Worm (Caenorhabditis elegans) whole organism, L1 larva: ENCODE results near the gene F20D6.12.

Experiments used
- C04F5.9 ChIP-seq: sonication (generic microtip); optimal IDR thresholded peaks from 2 replicates; lab custom pipeline; 2016; ENCODE audit warnings: missing genetic modification characterization, missing compliant biosample characterization
- C16A3.4 ChIP-seq: fragments of 150-350 bp; optimal IDR thresholded peaks from 2 replicates; lab custom pipeline; 2014; ENCODE audit warnings: missing biosample characterization, missing genetic modification characterization
- C34B4.2 ChIP-seq: sonication (generic microtip); optimal IDR thresholded peaks from 2 replicates; lab custom pipeline; 2017; ENCODE audit warnings: mild to moderate bottlenecking, missing genetic modification characterization, missing compliant biosample characterization
- F16B12.6 ChIP-seq: fragments of 150-350 bp; optimal IDR thresholded peaks from 2 replicates; lab custom pipeline; 2014; ENCODE audit warnings: missing biosample characterization, missing genetic modification characterization
- alr-1 ChIP-seq: fragments of 200-800 bp; sonication (Bioruptor generic); optimal IDR thresholded peaks from 2 replicates; lab custom pipeline; 2018; ENCODE audit warnings: borderline replicate concordance, mild to moderate bottlenecking, missing genetic modification characterization, missing compliant biosample characterization
- aly-2 ChIP-seq: fragments of 150-350 bp; optimal IDR thresholded peaks from 2 replicates; lab custom pipeline; 2014; ENCODE audit warnings: missing biosample characterization, missing genetic modification characterization
- ceh-88 ChIP-seq: fragments of 200-800 bp; sonication (Bioruptor generic); IDR thresholded peaks from 2 replicates; pipeline ENCODE4 v1.3.6; 2022; ENCODE audit warnings: missing genetic modification characterization, missing compliant biosample characterization
- ces-1 ChIP-seq: fragments of 150-350 bp; optimal IDR thresholded peaks from 2 replicates; lab custom pipeline; 2014; ENCODE audit warnings: missing biosample characterization, missing genetic modification reagents, missing genetic modification characterization
- dpl-1 ChIP-seq, 3 experiments: fragments of 150-350 bp in 2 of 3; sonication (generic microtip) in 1 of 3; optimal IDR thresholded peaks; 2 replicates each; lab custom pipeline; 2014 to 2017; ENCODE audit warnings: missing biosample characterization in 3 of 3, missing genetic modification characterization in 3 of 3, missing genetic modification reagents in 3 of 3
- dsc-1 ChIP-seq: sonication (generic microtip); optimal IDR thresholded peaks from 2 replicates; lab custom pipeline; 2016; ENCODE audit warnings: mild to moderate bottlenecking, missing genetic modification characterization, missing compliant biosample characterization
- efl-1 ChIP-seq, 4 experiments: fragments of 150-350 bp; optimal IDR thresholded peaks in 3 of 4; peaks in 1 of 4; 1 replicate in 1 of 4; 2 replicates in 3 of 4; lab custom pipeline; 2014; ENCODE audit warnings: missing biosample characterization in 2 of 4, missing genetic modification characterization in 2 of 4, missing genetic modification reagents in 2 of 4
- egl-27 ChIP-seq, 2 experiments: fragments of 150-350 bp in 1 of 2; sonication (generic microtip); optimal IDR thresholded peaks; 3 replicates each; lab custom pipeline; 2017 to 2018; ENCODE audit warnings: missing biosample characterization in 2 of 2, missing genetic modification characterization in 2 of 2, missing genetic modification reagents in 2 of 2
- elt-2 ChIP-seq: sonication (generic microtip); optimal IDR thresholded peaks from 2 replicates; lab custom pipeline; 2016; ENCODE audit warnings: missing genetic modification characterization, mild to moderate bottlenecking, inconsistent platforms, missing compliant biosample characterization, missing genetic modification reagents
- fkh-4 ChIP-seq: sonication (generic microtip); optimal IDR thresholded peaks from 2 replicates; lab custom pipeline; 2016; ENCODE audit warnings: missing compliant biosample characterization, missing genetic modification characterization, borderline replicate concordance
- fos-1 ChIP-seq: fragments of 150-350 bp; optimal IDR thresholded peaks from 2 replicates; lab custom pipeline; 2014; ENCODE audit warnings: missing biosample characterization, missing genetic modification characterization
- grh-1 ChIP-seq: fragments of 200-800 bp; sonication (Bioruptor generic); IDR thresholded peaks from 2 replicates; pipeline ENCODE4 v1.3.6; 2022; ENCODE audit warnings: missing genetic modification reagents, missing genetic modification characterization, missing compliant biosample characterization
- hlh-4 ChIP-seq: sonication (generic microtip); optimal IDR thresholded peaks from 2 replicates; lab custom pipeline; 2016; ENCODE audit warnings: mild to moderate bottlenecking, missing genetic modification characterization, missing compliant biosample characterization
- hpl-2 ChIP-seq: fragments of 150-350 bp; optimal IDR thresholded peaks from 2 replicates; lab custom pipeline; 2014; ENCODE audit warnings: missing biosample characterization, missing genetic modification reagents, missing genetic modification characterization
- isw-1 ChIP-seq: fragments of 200-800 bp; sonication (Bioruptor generic); IDR thresholded peaks from 2 replicates; pipeline ENCODE4 v1.3.6; 2022; ENCODE audit warnings: missing genetic modification characterization, missing compliant biosample characterization
- jun-1 ChIP-seq: fragments of 150-350 bp; optimal IDR thresholded peaks from 2 replicates; lab custom pipeline; 2014; ENCODE audit warnings: missing biosample characterization, missing genetic modification reagents, missing genetic modification characterization
- lin-13 ChIP-seq: fragments of 150-350 bp; optimal IDR thresholded peaks from 2 replicates; lab custom pipeline; 2014; ENCODE audit warnings: missing biosample characterization, missing genetic modification reagents, missing genetic modification characterization
- lin-14 ChIP-seq: fragments of 200-800 bp; sonication (Bioruptor generic); optimal IDR thresholded peaks from 2 replicates; lab custom pipeline; 2018; ENCODE audit warnings: mild to moderate bottlenecking, missing genetic modification characterization, moderate library complexity, missing compliant biosample characterization
- lin-35 ChIP-seq, 2 experiments: fragments of 150-350 bp; optimal IDR thresholded peaks; 2 replicates each; lab custom pipeline; 2014; ENCODE audit warnings: missing biosample characterization in 2 of 2, missing genetic modification characterization in 2 of 2, missing genetic modification reagents in 2 of 2
- lin-39 ChIP-seq: fragments of 150-350 bp; optimal IDR thresholded peaks from 2 replicates; lab custom pipeline; 2014; ENCODE audit warnings: missing biosample characterization, missing genetic modification reagents, missing genetic modification characterization
- lir-3 ChIP-seq: sonication (generic microtip); optimal IDR thresholded peaks from 2 replicates; lab custom pipeline; 2016; ENCODE audit warnings: mild to moderate bottlenecking, missing genetic modification characterization, moderate library complexity, missing compliant biosample characterization; ENCODE audit not compliant: poor library complexity
- lsy-2 ChIP-seq, 2 experiments: fragments of 150-350 bp; optimal IDR thresholded peaks; 2 replicates each; lab custom pipeline; 2014; ENCODE audit warnings: missing biosample characterization in 2 of 2, missing genetic modification characterization in 2 of 2
- mdl-1 ChIP-seq, 2 experiments: fragments of 150-350 bp; optimal IDR thresholded peaks; 2 replicates each; lab custom pipeline; 2014 to 2017; ENCODE audit warnings: missing biosample characterization in 2 of 2, missing genetic modification characterization in 2 of 2, inconsistent platforms in 1 of 2
- mep-1 ChIP-seq: fragments of 150-350 bp; optimal IDR thresholded peaks from 2 replicates; lab custom pipeline; 2014; ENCODE audit warnings: missing biosample characterization, missing genetic modification characterization
- nhr-19 ChIP-seq: fragments of 200-800 bp; sonication (Bioruptor generic); conservative IDR thresholded peaks from 2 replicates; pipeline ENCODE4 v1.3.6; 2022; ENCODE audit warnings: missing genetic modification characterization, missing compliant biosample characterization
- nhr-20 ChIP-seq: sonication (generic microtip); optimal IDR thresholded peaks from 2 replicates; lab custom pipeline; 2016; ENCODE audit warnings: mild to moderate bottlenecking, missing genetic modification characterization, missing compliant biosample characterization
- nhr-71 ChIP-seq: sonication (generic microtip); optimal IDR thresholded peaks from 2 replicates; lab custom pipeline; 2016; ENCODE audit warnings: mild to moderate bottlenecking, missing genetic modification characterization, moderate library complexity, missing compliant biosample characterization
- nhr-85 ChIP-seq: sonication (generic microtip); peaks from one replicate; lab custom pipeline; 2016; ENCODE audit warnings: missing genetic modification characterization, inconsistent platforms, missing compliant biosample characterization
- nhr-90 ChIP-seq: sonication (generic microtip); optimal IDR thresholded peaks from 2 replicates; lab custom pipeline; 2016; ENCODE audit warnings: mild to moderate bottlenecking, missing genetic modification characterization, missing compliant biosample characterization; ENCODE audit not compliant: poor library complexity
- pax-3 ChIP-seq: fragments of 200-800 bp; sonication (Bioruptor generic); optimal IDR thresholded peaks from 2 replicates; lab custom pipeline; 2018; ENCODE audit warnings: mild to moderate bottlenecking, missing genetic modification characterization, moderate library complexity, missing compliant biosample characterization
- rnt-1 ChIP-seq: sonication (generic microtip); optimal IDR thresholded peaks from 2 replicates; lab custom pipeline; 2016; ENCODE audit warnings: mild to moderate bottlenecking, missing genetic modification characterization, moderate library complexity, missing compliant biosample characterization
- skn-1 ChIP-seq: fragments of 150-350 bp; optimal IDR thresholded peaks from 2 replicates; lab custom pipeline; 2014; ENCODE audit warnings: missing biosample characterization, missing genetic modification characterization
- snpc-4 ChIP-seq: fragments of 150-350 bp; optimal IDR thresholded peaks from 2 replicates; lab custom pipeline; 2014; ENCODE audit warnings: missing biosample characterization, missing genetic modification characterization
- snu-23 ChIP-seq: sonication (generic microtip); optimal IDR thresholded peaks from 2 replicates; lab custom pipeline; 2016; ENCODE audit warnings: missing genetic modification characterization, missing compliant biosample characterization
- sup-37 ChIP-seq: fragments of 200-800 bp; sonication (Bioruptor generic); optimal IDR thresholded peaks from 2 replicates; lab custom pipeline; 2018; ENCODE audit warnings: mild to moderate bottlenecking, missing genetic modification characterization, missing compliant biosample characterization
- tlp-1 ChIP-seq: fragments of 150-350 bp; optimal IDR thresholded peaks from 2 replicates; lab custom pipeline; 2014; ENCODE audit warnings: missing biosample characterization, missing genetic modification characterization
- unc-130 ChIP-seq: fragments of 150-350 bp; optimal IDR thresholded peaks from 2 replicates; lab custom pipeline; 2017; ENCODE audit warnings: missing biosample characterization, missing genetic modification characterization, inconsistent platforms
- unc-86 ChIP-seq: sonication (generic microtip); optimal IDR thresholded peaks from 2 replicates; lab custom pipeline; 2016; ENCODE audit warnings: missing genetic modification characterization, missing compliant biosample characterization
- vab-15 ChIP-seq: sonication (generic microtip); optimal IDR thresholded peaks from 2 replicates; lab custom pipeline; 2017; ENCODE audit warnings: missing genotype, mild to moderate bottlenecking, missing genetic modification characterization, missing compliant biosample characterization
- zip-4 ChIP-seq: fragments of 200-800 bp; sonication (Bioruptor generic); optimal IDR thresholded peaks from 2 replicates; lab custom pipeline; 2018; ENCODE audit warnings: mild to moderate bottlenecking, missing genetic modification characterization, moderate library complexity, missing compliant biosample characterization
- ztf-11 ChIP-seq, 2 experiments: sonication (generic microtip); optimal IDR thresholded peaks; 2 replicates each; lab custom pipeline; 2016 to 2017; ENCODE audit warnings: missing genetic modification characterization in 2 of 2, missing biosample characterization in 1 of 2, missing compliant biosample characterization in 1 of 2
- ztf-4 ChIP-seq: fragments of 150-350 bp; optimal IDR thresholded peaks from 2 replicates; lab custom pipeline; 2014; ENCODE audit warnings: missing biosample characterization, missing genetic modification characterization

The F20D6.12 gene

DNA sequence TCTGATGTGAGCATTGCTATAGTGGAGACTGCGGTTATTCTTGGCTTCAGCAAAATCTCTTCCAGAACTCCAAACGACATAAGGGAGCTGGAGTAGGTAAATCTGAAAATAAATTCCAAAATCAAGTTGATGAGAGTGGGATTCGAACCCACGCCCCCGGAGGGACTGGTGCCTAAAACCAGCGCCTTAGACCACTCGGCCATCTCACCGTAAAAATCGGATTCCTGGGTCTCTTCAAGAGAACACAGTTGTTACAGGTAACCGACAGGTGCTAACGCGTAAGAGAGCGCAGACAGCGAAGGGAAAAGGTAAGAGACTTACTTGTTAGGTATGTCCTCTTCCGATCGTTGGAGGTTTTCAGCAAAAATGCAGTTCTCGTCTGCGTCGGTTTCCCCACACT is 45.4 kb upstream of the F20D6.12 start (continued):
- TF ChIP-seq skn-1 (tag; lab: Kevin White, UChicago) = peak; percentile 47
- peak; percentile 49 for TF ChIP-seq nhr-71 (tag; lab: Kevin White, UChicago)
- TF ChIP-seq egl-27 (tag; optimal IDR thresholded peaks at IDR 0.05; lab: Kevin White, UChicago) = no peak
- peak; percentile 60 for TF ChIP-seq mep-1 (tag; lab: Kevin White, UChicago)

DNA sequence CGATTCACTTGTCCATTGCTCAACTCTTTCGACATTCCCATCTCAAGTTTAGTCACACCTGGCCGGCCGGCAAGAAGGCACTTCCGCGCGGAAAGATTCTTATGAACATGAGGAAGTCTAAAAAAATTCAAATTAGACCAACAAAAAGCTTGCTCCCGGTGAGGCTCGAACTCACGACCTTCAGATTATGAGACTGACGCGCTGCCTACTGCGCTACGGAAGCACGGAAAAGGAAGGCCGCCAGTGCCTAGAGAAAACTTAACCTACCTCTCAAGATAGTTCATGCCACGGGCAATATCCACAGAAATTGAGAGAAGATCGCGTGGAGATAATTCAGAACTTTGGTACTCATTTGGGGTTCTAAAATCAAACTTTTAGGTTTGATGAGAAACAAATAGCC is 40.1 kb upstream of the F20D6.12 start:
- TF ChIP-seq lin-35 (GFP tag; optimal IDR thresholded peaks at IDR 0.05; lab: Kevin White, UChicago) (peak in 1 of 2 experiments; percentile 12), lsy-2 (tag; optimal IDR thresholded peaks at IDR 0.05; lab: Kevin White, UChicago) (peak in 1 of 2 experiments; percentile 11), dpl-1 (GFP tag; optimal IDR thresholded peaks at IDR 0.05; lab: Kevin White, UChicago) (peak in 1 of 3 experiments; percentile 9), snpc-4 (tag; lab: Kevin White, UChicago) (peak; percentile 73), ces-1 (GFP tag; lab: Kevin White, UChicago) (no peak), snu-23 (GFP tag; lab: Kevin White, UChicago) (peak; percentile 24), jun-1 (no peak), efl-1 (optimal IDR thresholded peaks at IDR 0.05; lab: Kevin White, UChicago) (peak in 1 of 2 experiments; percentile 24), efl-1 (GFP tag; optimal IDR thresholded peaks at IDR 0.05 in 1 of 2; lab: Kevin White, UChicago) (peak in 1 of 2 experiments; percentile 60), nhr-19 (GFP tag; lab: Robert Waterston, UW) (peak; percentile 23), grh-1 (GFP tag; lab: Robert Waterston, UW) (no peak), rnt-1 (tag; lab: Kevin White, UChicago) (peak; percentile 33), lir-3 (no peak), nhr-71 (tag; lab: Kevin White, UChicago) (peak; percentile 18)

DNA sequence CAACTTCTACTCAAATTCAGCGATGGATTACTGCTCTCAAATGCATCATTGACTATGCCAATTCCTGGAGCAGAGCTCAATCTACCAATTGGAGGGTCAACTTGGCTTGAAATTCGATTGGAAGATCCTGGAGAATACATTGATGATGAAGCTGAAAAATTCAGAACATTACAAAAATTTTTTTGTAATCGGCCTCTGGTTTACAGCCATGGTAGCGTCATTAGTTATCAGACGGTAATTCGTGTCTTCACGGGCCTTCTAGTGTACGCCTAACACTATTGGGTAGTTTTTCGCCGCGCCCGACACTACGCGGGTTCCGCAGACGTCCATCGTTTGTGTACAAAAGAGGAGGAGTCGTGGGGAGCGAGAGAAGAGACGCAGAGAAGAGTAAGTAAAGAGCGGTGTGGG is 38.8 kb upstream of the F20D6.12 start:
- TF ChIP-seq dpl-1 (GFP tag; optimal IDR thresholded peaks at IDR 0.05; lab: Kevin White, UChicago) (peak; percentile 46 to 67 (median 60)), zip-4 (peak; percentile 71), rnt-1 (tag; lab: Kevin White, UChicago) (peak; percentile 95), vab-15 (tag; lab: Kevin White, UChicago) (no peak), isw-1 (peak; percentile 34), alr-1 (tag; lab: Kevin White, UChicago) (no peak), nhr-71 (tag; lab: Kevin White, UChicago) (peak; percentile 94), fos-1 (tag; lab: Kevin White, UChicago) (peak; percentile 52), F16B12.6 (tag; lab: Kevin White, UChicago) (peak; percentile 22), dsc-1 (tag; lab: Kevin White, UChicago) (peak; percentile 89), tlp-1 (no peak), C04F5.9 (tag; lab: Kevin White, UChicago) (peak; percentile 30), C34B4.2 (tag; lab: Kevin White, UChicago) (no peak), efl-1 (optimal IDR thresholded peaks at IDR 0.05; lab: Kevin White, UChicago) (peak; percentile 63 to 77), efl-1 (GFP tag; optimal IDR thresholded peaks at IDR 0.05 in 1 of 2; lab: Kevin White, UChicago) (peak; percentile 57 to 96), grh-1 (GFP tag; lab: Robert Waterston, UW) (peak; percentile 86), hpl-2 (GFP tag; lab: Kevin White, UChicago) (peak; percentile 36), C16A3.4 (peak; percentile 66), unc-86 (tag; lab: Kevin White, UChicago) (peak; percentile 71), unc-130 (tag; lab: Kevin White, UChicago) (peak; percentile 14), nhr-20 (tag; lab: Kevin White, UChicago) (peak; percentile 90), nhr-90 (peak; percentile 95), ztf-4 (tag; lab: Kevin White, UChicago) (peak; percentile 60), aly-2 (tag; lab: Kevin White, UChicago) (peak; percentile 53), fkh-4 (peak; percentile 25), ztf-11 (tag; optimal IDR thresholded peaks at IDR 0.05; lab: Kevin White, UChicago) (peak in 1 of 2 experiments; percentile 63), ceh-88 (GFP tag; lab: Robert Waterston, UW) (peak; percentile 63), pax-3 (peak; percentile 53), sup-37 (GFP tag; lab: Kevin White, UChicago) (peak; percentile 69), mdl-1 (tag; optimal IDR thresholded peaks at IDR 0.05; lab: Kevin White, UChicago) (peak in 1 of 2 experiments; percentile 72), hlh-4 (tag; lab: Kevin White, UChicago) (no peak), lin-14 (peak; percentile 89), lin-39 (tag; lab: Kevin White, UChicago) (peak; percentile 58), lin-13 (peak; percentile 71), elt-2 (tag; lab: Kevin White, UChicago) (peak; percentile 88), nhr-85 (tag; lab: Kevin White, UChicago) (peak; percentile 91)
